Worm (Caenorhabditis elegans) whole organism, dauer: ENCODE data around the gene hsp-1.

ENCODE experiments used
- unc-62 ChIP-seq: sonication (generic microtip); optimal IDR thresholded peaks from 2 replicates; lab custom pipeline; 2017; ENCODE audit warnings: missing biosample characterization, missing genetic modification reagents, missing genetic modification characterization

Gene hsp-1

ce11 chrIV:17265716-17266115 is 13.0 kb upstream of the hsp-1 start:
- no peak for TF ChIP-seq unc-62 (GFP tag; lab: Kevin White, UChicago)

ce11 chrIV:17267304-17267891 is 11.4 kb upstream of the hsp-1 start:
- TF ChIP-seq unc-62 (GFP tag; lab: Kevin White, UChicago): no peak

DNA sequence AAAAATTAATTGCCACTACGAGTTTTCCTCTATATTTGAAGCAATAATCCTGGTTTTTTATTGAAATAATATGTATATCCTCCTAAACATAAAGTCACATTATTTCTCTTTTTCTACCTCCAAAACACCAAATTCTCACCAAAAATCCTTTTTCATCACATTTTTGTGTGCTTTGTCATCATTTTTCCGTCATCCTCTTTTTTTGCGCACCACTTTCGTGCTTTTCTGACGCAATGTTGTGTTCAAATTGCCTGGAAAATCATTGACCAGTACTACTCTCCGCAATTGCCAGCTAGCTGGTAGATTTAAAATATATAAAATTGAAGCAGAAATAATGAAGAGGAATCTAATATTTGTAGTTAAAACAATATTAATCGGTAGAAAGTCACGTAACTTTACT is 10.7 kb upstream of the hsp-1 start:
- TF ChIP-seq unc-62 (GFP tag; lab: Kevin White, UChicago): no peak

DNA sequence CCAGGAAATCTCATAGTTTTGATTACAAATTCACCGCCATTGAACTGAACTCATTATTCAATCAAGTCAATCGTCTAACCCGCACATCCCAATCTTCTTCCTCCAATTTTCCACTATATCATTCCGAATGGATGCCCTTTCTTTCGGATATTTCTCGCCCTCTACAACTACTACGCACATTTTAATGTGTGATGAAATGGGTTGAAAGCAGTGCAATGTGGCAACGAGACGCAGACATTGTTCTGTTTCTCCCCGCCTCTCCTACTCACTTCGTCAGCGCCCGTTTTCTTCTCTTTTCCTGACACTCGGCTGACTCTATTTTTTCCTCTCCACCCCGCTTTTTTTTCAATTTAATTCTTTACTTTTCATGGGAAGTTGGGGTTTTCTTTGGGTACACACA is 10.1 kb upstream of the hsp-1 start:
- TF ChIP-seq unc-62 (GFP tag; lab: Kevin White, UChicago): no peak

DNA sequence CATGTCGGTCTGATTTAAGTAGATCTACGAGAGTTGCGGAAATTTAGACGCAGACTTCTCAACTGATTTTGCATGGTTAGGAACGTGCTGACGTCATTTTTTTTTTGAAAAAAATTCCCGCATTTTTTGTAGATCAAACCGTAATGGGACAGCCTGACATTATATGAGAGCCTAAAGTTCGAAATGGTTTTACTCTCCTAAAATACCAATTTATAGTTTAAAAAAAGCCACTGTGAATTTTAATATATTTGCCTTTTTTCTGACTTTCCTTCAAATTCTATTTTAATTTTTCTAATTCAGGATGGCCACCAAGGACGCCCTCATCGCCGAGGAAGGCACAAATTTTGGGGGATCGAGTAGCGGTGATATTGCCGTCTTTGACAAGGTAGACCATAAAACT is 9.7 kb upstream of the hsp-1 start, which contains the start of gene atgp-1:
Gene atgp-1 (plus strand): TSS at position 301 of the 400 bp plus-strand sequence.
- TF ChIP-seq unc-62 (GFP tag; lab: Kevin White, UChicago): no peak

- TF ChIP-seq unc-62 (GFP tag; lab: Kevin White, UChicago): no peak
Measured at ce11 chrIV:17269702-17270101, 9.1 kb upstream of the hsp-1 start.

ce11 chrIV:17273602-17274110 is 5.1 kb upstream of the hsp-1 start, which contains the start of gene gln-5:
gln-5 (minus strand) TSS chrIV:17273652.
- no peak for TF ChIP-seq unc-62 (GFP tag; lab: Kevin White, UChicago)

- no peak for TF ChIP-seq unc-62 (GFP tag; lab: Kevin White, UChicago)
Measured at ce11 chrIV:17275281-17275680, 3.5 kb upstream of the hsp-1 start, which contains the start of gene lhfp-4. lhfp-4 (plus strand) TSS chrIV:17275581.

ce11 chrIV:17276705-17277458 is 1.9 kb upstream of the hsp-1 start, which contains the start of gene clec-196:
clec-196 (plus strand) TSS chrIV:17276956.
- no peak for TF ChIP-seq unc-62 (GFP tag; lab: Kevin White, UChicago)

DNA sequence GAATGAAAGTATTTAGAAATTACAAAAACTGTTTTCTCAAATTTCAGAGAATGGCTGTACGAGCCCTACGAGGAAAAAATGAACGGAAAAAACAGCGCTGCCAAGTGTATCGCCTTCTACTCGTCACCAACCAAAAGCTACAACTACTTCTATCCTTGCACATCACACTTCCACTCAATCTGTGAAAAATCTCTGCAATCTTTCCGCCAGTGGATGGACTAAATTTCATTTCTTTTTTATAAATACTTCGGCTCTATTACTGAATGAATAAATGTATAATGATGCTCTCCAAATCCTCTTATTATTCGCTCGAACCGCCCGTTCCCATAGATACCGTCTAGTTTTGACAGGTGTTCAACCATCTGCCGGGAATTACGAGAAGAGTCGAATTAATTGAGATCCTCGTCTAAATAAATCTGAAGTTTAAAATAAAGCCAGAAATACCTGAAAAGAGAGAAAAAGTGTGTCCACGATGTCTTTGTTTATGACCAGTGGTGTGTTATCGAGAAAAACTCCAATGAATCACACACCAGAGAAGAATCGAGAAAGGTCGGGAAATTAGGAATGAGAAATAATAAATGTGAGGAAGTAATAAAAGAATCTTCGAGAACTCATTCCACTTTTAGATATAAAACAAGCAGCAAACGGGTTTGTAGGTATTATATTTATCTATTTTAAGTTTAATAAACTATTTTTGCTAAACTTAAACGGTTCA is 1.1 kb upstream of the hsp-1 start:
- TF ChIP-seq unc-62 (GFP tag; lab: Kevin White, UChicago): no peak

DNA sequence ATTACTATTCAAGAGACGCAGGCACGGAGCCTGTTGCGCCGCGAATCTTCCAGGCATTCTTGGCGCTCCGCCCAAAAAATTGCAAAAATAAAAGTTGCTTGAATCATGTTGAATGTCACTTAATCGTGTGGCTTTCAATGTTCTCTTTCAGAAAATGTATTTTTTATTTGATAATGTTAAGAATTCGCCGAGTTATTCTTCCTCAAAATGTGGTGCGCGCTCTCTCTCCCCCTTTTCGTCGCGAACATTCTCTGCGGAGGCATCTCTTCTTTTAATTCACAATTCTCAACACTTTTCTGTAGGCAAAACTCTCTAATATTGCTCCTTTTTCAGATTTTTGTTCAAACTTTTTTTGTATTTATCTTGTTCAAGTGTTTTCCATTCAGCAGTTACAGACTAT is 396 bp upstream of the hsp-1 start:
- no peak for TF ChIP-seq unc-62 (GFP tag; lab: Kevin White, UChicago)

DNA sequence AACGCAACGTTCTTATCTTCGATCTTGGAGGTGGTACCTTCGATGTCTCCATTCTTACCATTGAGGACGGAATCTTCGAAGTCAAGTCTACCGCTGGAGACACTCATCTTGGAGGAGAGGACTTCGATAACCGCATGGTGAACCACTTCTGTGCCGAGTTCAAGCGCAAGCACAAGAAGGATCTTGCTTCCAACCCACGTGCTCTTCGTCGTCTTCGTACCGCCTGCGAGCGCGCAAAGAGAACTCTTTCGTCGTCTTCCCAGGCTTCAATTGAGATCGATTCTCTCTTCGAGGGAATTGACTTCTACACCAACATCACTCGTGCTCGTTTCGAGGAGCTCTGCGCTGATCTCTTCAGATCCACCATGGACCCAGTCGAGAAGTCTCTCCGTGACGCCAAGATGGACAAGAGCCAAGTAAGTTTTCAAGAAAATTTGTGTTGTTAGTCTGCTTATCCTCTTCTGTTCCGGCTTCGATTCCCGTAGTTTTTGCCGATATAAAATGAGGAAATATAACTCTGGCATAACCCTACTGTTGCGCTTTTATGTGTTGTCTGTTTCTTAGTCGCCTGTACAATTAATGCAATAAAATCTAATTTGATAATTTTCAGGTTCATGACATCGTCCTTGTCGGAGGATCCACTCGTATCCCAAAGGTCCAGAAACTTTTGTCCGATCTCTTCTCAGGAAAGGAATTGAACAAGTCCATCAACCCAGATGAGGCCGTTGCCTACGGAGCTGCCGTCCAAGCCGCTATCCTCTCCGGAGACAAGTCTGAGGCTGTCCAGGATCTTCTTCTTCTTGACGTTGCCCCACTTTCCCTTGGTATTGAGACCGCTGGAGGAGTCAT is 1.1 kb downstream of the hsp-1 start:
- no peak for TF ChIP-seq unc-62 (GFP tag; lab: Kevin White, UChicago)

DNA sequence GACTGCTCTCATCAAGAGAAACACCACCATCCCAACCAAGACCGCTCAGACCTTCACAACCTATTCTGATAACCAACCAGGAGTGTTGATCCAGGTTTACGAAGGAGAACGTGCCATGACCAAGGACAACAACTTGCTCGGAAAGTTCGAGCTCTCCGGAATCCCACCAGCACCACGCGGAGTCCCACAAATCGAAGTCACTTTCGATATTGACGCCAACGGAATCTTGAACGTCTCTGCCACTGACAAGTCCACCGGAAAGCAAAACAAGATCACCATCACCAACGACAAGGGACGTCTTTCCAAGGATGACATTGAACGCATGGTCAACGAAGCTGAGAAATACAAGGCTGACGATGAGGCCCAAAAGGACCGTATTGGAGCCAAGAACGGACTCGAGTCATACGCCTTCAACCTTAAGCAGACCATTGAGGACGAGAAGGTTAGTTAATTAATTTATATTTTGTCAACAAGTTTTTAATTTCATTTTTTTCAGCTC is 1.7 kb downstream of the hsp-1 start:
- TF ChIP-seq unc-62 (GFP tag; lab: Kevin White, UChicago): no peak

ce11 chrIV:17281060-17282021 is 2.6 kb downstream of the hsp-1 start:
- no peak for TF ChIP-seq unc-62 (GFP tag; lab: Kevin White, UChicago)
